Fruit fly (Drosophila melanogaster) whole organism, embryonic: ENCODE data around the gene DZIP1.

Experiments
- Bgb ChIP-seq: fragments of 200-800 bp; sonication (Bioruptor generic); IDR thresholded peaks from 2 replicates; pipeline ENCODE4 v1.3.6; 2022; ENCODE audit warnings: missing biosample characterization, missing genetic modification characterization; ENCODE audit not compliant: partially characterized antibody
- Bteb2 ChIP-seq: fragments of 200-800 bp; sonication (Bioruptor generic); optimal IDR thresholded peaks from 2 replicates; lab custom pipeline; 2016; ENCODE audit warnings: missing biosample characterization, missing genetic modification characterization
- CG10209 ChIP-seq: fragments of 200-800 bp; sonication (Bioruptor generic); optimal IDR thresholded peaks from 3 replicates; lab custom pipeline; 2017; ENCODE audit warnings: missing biosample characterization, mild to moderate bottlenecking, missing genetic modification characterization, missing genetic modification reagents
- CG11247 ChIP-seq: fragments of 200-800 bp; sonication (Bioruptor generic); IDR thresholded peaks from 2 replicates; pipeline ENCODE4 v1.3.6; 2022; ENCODE audit warnings: missing biosample characterization, missing genetic modification characterization
- CG12104 ChIP-seq: fragments of 200-800 bp; sonication (Bioruptor generic); optimal IDR thresholded peaks from 3 replicates; lab custom pipeline; 2016; ENCODE audit warnings: missing biosample characterization, missing genetic modification characterization
- CG12299 ChIP-seq: fragments of 200-800 bp; sonication (Bioruptor generic); optimal IDR thresholded peaks from 2 replicates; lab custom pipeline; 2018; ENCODE audit warnings: missing biosample characterization, mild to moderate bottlenecking, missing genetic modification characterization
- CG15269 ChIP-seq: fragments of 200-800 bp; sonication (Bioruptor generic); optimal IDR thresholded peaks from 2 replicates; lab custom pipeline; 2018; ENCODE audit warnings: missing biosample characterization, mild to moderate bottlenecking, missing genetic modification characterization, moderate library complexity
- CG1529 ChIP-seq: fragments of 200-800 bp; sonication (Bioruptor generic); optimal IDR thresholded peaks from 3 replicates; lab custom pipeline; 2018; ENCODE audit warnings: missing biosample characterization, missing genetic modification characterization
- CG15479 ChIP-seq: fragments of 200-800 bp; sonication (Bioruptor generic); optimal IDR thresholded peaks from 3 replicates; lab custom pipeline; 2019; ENCODE audit warnings: missing biosample characterization, mild to moderate bottlenecking, missing genetic modification characterization, moderate library complexity
- CG16863 ChIP-seq: fragments of 200-800 bp; sonication (Bioruptor generic); optimal IDR thresholded peaks from 3 replicates; lab custom pipeline; 2016; ENCODE audit warnings: missing biosample characterization, missing genetic modification characterization
- CG18599 ChIP-seq: fragments of 200-800 bp; sonication (Bioruptor generic); optimal IDR thresholded peaks from 3 replicates; lab custom pipeline; 2017; ENCODE audit warnings: missing biosample characterization, missing genetic modification characterization, mild to moderate bottlenecking, moderate library complexity, missing genetic modification reagents
- CG3065 ChIP-seq: fragments of 200-800 bp; sonication (Bioruptor generic); optimal IDR thresholded peaks from 2 replicates; lab custom pipeline; 2016; ENCODE audit warnings: missing biosample characterization, missing genetic modification characterization
- CG32532 ChIP-seq: fragments of 200-800 bp; sonication (Bioruptor generic); IDR thresholded peaks from 2 replicates; pipeline ENCODE4 v1.3.6; 2022; ENCODE audit warnings: missing biosample characterization, missing genetic modification characterization
- CG34224 ChIP-seq: fragments of 200-800 bp; sonication (Bioruptor generic); IDR thresholded peaks from 3 replicates; pipeline ENCODE4 v1.3.6; 2022; ENCODE audit warnings: missing biosample characterization, missing genetic modification characterization; ENCODE audit not compliant: partially characterized antibody
- CG43689 ChIP-seq: fragments of 200-800 bp; sonication (Bioruptor generic); IDR thresholded peaks from 2 replicates; pipeline ENCODE4 v1.3.6; 2022; ENCODE audit warnings: missing biosample characterization, missing genetic modification characterization
- CG6175 ChIP-seq: fragments of 200-800 bp; sonication (Bioruptor generic); IDR thresholded peaks from 3 replicates; pipeline ENCODE4 v1.3.6; 2022; ENCODE audit warnings: missing biosample characterization, missing genetic modification characterization
- CG7745 ChIP-seq: fragments of 200-800 bp; sonication (Bioruptor generic); optimal IDR thresholded peaks from 2 replicates; lab custom pipeline; 2018; ENCODE audit warnings: missing biosample characterization, mild to moderate bottlenecking, missing genetic modification characterization, moderate library complexity
- CG8281 ChIP-seq: fragments of 200-800 bp; sonication (Bioruptor generic); optimal IDR thresholded peaks from 2 replicates; lab custom pipeline; 2018; ENCODE audit warnings: missing biosample characterization, mild to moderate bottlenecking, missing genetic modification characterization, moderate library complexity
- CG8924 ChIP-seq: fragments of 200-800 bp; optimal IDR thresholded peaks from 3 replicates; lab custom pipeline; 2019; ENCODE audit warnings: missing biosample characterization, mild to moderate bottlenecking, missing genetic modification characterization, moderate library complexity
- Camta ChIP-seq: fragments of 200-800 bp; sonication (Bioruptor generic); optimal IDR thresholded peaks from 2 replicates; lab custom pipeline; 2016; ENCODE audit warnings: missing biosample characterization, missing genetic modification characterization
- Chrac-16 ChIP-seq: fragments of 200-800 bp; sonication (Bioruptor generic); optimal IDR thresholded peaks from 3 replicates; lab custom pipeline; 2016; ENCODE audit warnings: missing biosample characterization, missing genetic modification characterization
- Dek ChIP-seq: fragments of 200-800 bp; sonication (Bioruptor generic); optimal IDR thresholded peaks from 3 replicates; lab custom pipeline; 2019; ENCODE audit warnings: missing biosample characterization, mild to moderate bottlenecking, missing genetic modification characterization, moderate library complexity
- E2f1 ChIP-seq: fragments of 200-800 bp; sonication (Bioruptor generic); IDR thresholded peaks from 2 replicates; pipeline ENCODE4 v1.3.6; 2022; ENCODE audit warnings: missing biosample characterization, missing genetic modification characterization
- E2f2 ChIP-seq: fragments of 200-800 bp; sonication (Bioruptor generic); IDR thresholded peaks from 2 replicates; pipeline ENCODE4 v1.3.6; 2022; ENCODE audit warnings: missing biosample characterization, missing genetic modification characterization
- HLHmδ ChIP-seq: fragments of 200-800 bp; sonication (Bioruptor generic); optimal IDR thresholded peaks from 2 replicates; lab custom pipeline; 2018; ENCODE audit warnings: missing biosample characterization, mild to moderate bottlenecking, missing genetic modification characterization, moderate library complexity
- Hr39 ChIP-seq: fragments of >200 bp; optimal IDR thresholded peaks from 2 replicates; lab custom pipeline; 2017
- Neu2 ChIP-seq: fragments of 200-800 bp; sonication (Bioruptor generic); optimal IDR thresholded peaks from 3 replicates; lab custom pipeline; 2016; ENCODE audit warnings: missing biosample characterization, missing genetic modification characterization, borderline replicate concordance
- Nf-YB ChIP-seq: fragments of 200-800 bp; sonication (Bioruptor generic); optimal IDR thresholded peaks from 3 replicates; lab custom pipeline; 2019; ENCODE audit warnings: missing biosample characterization, mild to moderate bottlenecking, missing genetic modification characterization, moderate library complexity
- Side ChIP-seq: fragments of 200-800 bp; sonication (Bioruptor generic); optimal IDR thresholded peaks from 2 replicates; lab custom pipeline; 2016; ENCODE audit warnings: missing biosample characterization, missing genetic modification characterization
- Sox102F ChIP-seq: fragments of 200-800 bp; sonication (Bioruptor generic); optimal IDR thresholded peaks from 2 replicates; lab custom pipeline; 2018; ENCODE audit warnings: missing biosample characterization, mild to moderate bottlenecking, missing genetic modification characterization, moderate library complexity
- Sry-β ChIP-seq: fragments of 200-800 bp; sonication (Bioruptor generic); optimal IDR thresholded peaks from 2 replicates; lab custom pipeline; 2018; ENCODE audit warnings: missing biosample characterization, mild to moderate bottlenecking, missing genetic modification characterization, moderate library complexity
- ase ChIP-seq: fragments of 200-800 bp; sonication (Bioruptor generic); IDR thresholded peaks from 3 replicates; pipeline ENCODE4 v1.3.6; 2022; ENCODE audit warnings: missing biosample characterization, missing genetic modification characterization
- bcd ChIP-seq: fragments of 200-800 bp; sonication (Bioruptor generic); optimal IDR thresholded peaks from 2 replicates; lab custom pipeline; 2017; ENCODE audit warnings: missing biosample characterization, mild to moderate bottlenecking, missing genetic modification characterization
- crc ChIP-seq: fragments of 200-800 bp; sonication (Bioruptor generic); optimal IDR thresholded peaks from 2 replicates; lab custom pipeline; 2016; ENCODE audit warnings: missing biosample characterization, missing genetic modification characterization
- da ChIP-seq: fragments of 200-800 bp; sonication (Bioruptor generic); optimal IDR thresholded peaks from 2 replicates; lab custom pipeline; 2016; ENCODE audit warnings: missing biosample characterization, missing genetic modification characterization
- danr ChIP-seq: fragments of 200-800 bp; sonication (Bioruptor generic); IDR thresholded peaks from 2 replicates; pipeline ENCODE4 v1.3.6; 2022; ENCODE audit warnings: missing biosample characterization, missing genetic modification characterization
- dm ChIP-seq: fragments of 200-800 bp; sonication (Bioruptor generic); optimal IDR thresholded peaks from 3 replicates; lab custom pipeline; 2016; ENCODE audit warnings: missing biosample characterization, missing genetic modification characterization
- dysf ChIP-seq: fragments of 200-800 bp; sonication (Bioruptor generic); IDR thresholded peaks from 3 replicates; pipeline ENCODE4 v1.3.6; 2022; ENCODE audit warnings: missing biosample characterization, missing genetic modification characterization
- ewg ChIP-seq: fragments of 200-800 bp; sonication (Bioruptor generic); optimal IDR thresholded peaks from 3 replicates; lab custom pipeline; 2017; ENCODE audit warnings: mild to moderate bottlenecking, missing biosample characterization, missing genetic modification reagents, missing genetic modification characterization
- fd96Cb ChIP-seq: fragments of 200-800 bp; sonication (Bioruptor generic); optimal IDR thresholded peaks from 2 replicates; lab custom pipeline; 2018; ENCODE audit warnings: missing biosample characterization, mild to moderate bottlenecking, missing genetic modification characterization, moderate library complexity
- gfzf ChIP-seq: fragments of 200-800 bp; sonication (Bioruptor generic); optimal IDR thresholded peaks from 2 replicates; lab custom pipeline; 2016; ENCODE audit warnings: missing biosample characterization, mild to moderate bottlenecking, missing genetic modification characterization, moderate library complexity
- inv ChIP-seq: fragments of 200-800 bp; sonication (Bioruptor generic); IDR thresholded peaks from 2 replicates; pipeline ENCODE4 v1.3.6; 2022; ENCODE audit warnings: missing biosample characterization, missing genetic modification characterization; ENCODE audit not compliant: partially characterized antibody
- kah ChIP-seq: fragments of 200-800 bp; sonication (Bioruptor generic); optimal IDR thresholded peaks from 2 replicates; lab custom pipeline; 2018; ENCODE audit warnings: missing biosample characterization, mild to moderate bottlenecking, missing genetic modification characterization
- lov ChIP-seq, 2 experiments: fragments of 200-800 bp in 1 of 2; fragments of >200 bp in 1 of 2; sonication (Bioruptor generic) in 1 of 2; IDR thresholded peaks in 1 of 2; optimal IDR thresholded peaks in 1 of 2; 2 replicates in 1 of 2; 3 replicates in 1 of 2; pipeline versions ENCODE4 v1.3.6 to Lab custom; 2017 to 2022; ENCODE audit warnings: missing biosample characterization in 1 of 2, missing genetic modification characterization in 1 of 2
- pros ChIP-seq: fragments of 200-800 bp; sonication (Bioruptor generic); optimal IDR thresholded peaks from 3 replicates; lab custom pipeline; 2019; ENCODE audit warnings: missing biosample characterization, mild to moderate bottlenecking, missing genetic modification characterization, moderate library complexity
- scrt ChIP-seq: fragments of 200-800 bp; sonication (Bioruptor generic); optimal IDR thresholded peaks from 2 replicates; lab custom pipeline; 2018; ENCODE audit warnings: missing biosample characterization, mild to moderate bottlenecking, missing genetic modification characterization, moderate library complexity
- sisA ChIP-seq: fragments of 200-800 bp; sonication (Bioruptor generic); IDR thresholded peaks from 2 replicates; pipeline ENCODE4 v1.3.6; 2022; ENCODE audit warnings: missing biosample characterization, missing genetic modification characterization
- slp2 ChIP-seq: fragments of 200-800 bp; sonication (Bioruptor generic); optimal IDR thresholded peaks from 2 replicates; lab custom pipeline; 2016; ENCODE audit warnings: missing biosample characterization, missing genetic modification characterization
- so ChIP-seq: fragments of 200-800 bp; sonication (Bioruptor generic); IDR thresholded peaks from 3 replicates; pipeline ENCODE4 v1.3.6; 2022; ENCODE audit warnings: missing biosample characterization, missing genetic modification characterization
- tx ChIP-seq: fragments of 200-800 bp; sonication (Bioruptor generic); optimal IDR thresholded peaks from 2 replicates; lab custom pipeline; 2016; ENCODE audit warnings: missing biosample characterization, missing genetic modification characterization
- usp ChIP-seq: fragments of >200 bp; optimal IDR thresholded peaks from 2 replicates; lab custom pipeline; 2017; ENCODE audit warnings: missing biosample characterization, missing genetic modification characterization

DZIP1 gene

DNA sequence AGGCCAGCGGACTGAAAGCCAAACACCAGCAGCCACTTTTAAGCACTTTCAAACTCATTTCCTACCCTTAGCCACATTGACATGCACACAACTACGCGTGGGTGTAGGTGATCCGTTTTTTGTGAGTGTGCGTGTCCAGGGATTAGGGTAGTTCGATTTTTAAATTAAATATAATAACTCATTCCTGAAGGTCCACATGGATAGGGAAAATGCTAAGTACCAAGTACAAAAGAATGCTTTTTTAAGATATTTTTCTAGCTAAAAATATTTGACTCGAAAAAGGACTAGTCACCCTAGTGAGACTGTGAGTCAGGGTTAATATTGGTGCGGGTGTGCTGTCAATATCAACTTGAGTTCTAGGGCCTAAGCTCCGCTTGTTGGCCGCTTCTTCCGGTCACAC is 40.3 kb upstream of the DZIP1 start (continued):
- no peak for TF ChIP-seq slp2 (GFP tag; lab: Kevin White, UChicago)
- peak; percentile 13 for TF ChIP-seq CG8924
- no peak for TF ChIP-seq bcd (GFP tag; lab: Kevin White, UChicago)
- no peak for TF ChIP-seq fd96Cb
- 0 out of 3 replicates have a peak, but pooled peaks have one; percentile 51 for TF ChIP-seq dysf (GFP tag; lab: Robert Waterston, UW)
- TF ChIP-seq Sox102F (GFP tag; lab: Kevin White, UChicago), result no peak
- TF ChIP-seq CG12104 (GFP tag; lab: Kevin White, UChicago), result no peak
- no peak for TF ChIP-seq CG12299
- no peak for TF ChIP-seq CG8281 (tag; lab: Kevin White, UChicago)
- TF ChIP-seq ewg (GFP tag; lab: Kevin White, UChicago), result no peak
- TF ChIP-seq Chrac-16, result no peak
- no peak for TF ChIP-seq dm (GFP tag; lab: Kevin White, UChicago)
- TF ChIP-seq CG1529 (GFP tag; lab: Kevin White, UChicago), result no peak
- no peak for TF ChIP-seq Neu2
- no peak for TF ChIP-seq CG34224 (GFP tag; lab: Robert Waterston, UW)
- TF ChIP-seq CG15479 (GFP tag; lab: Kevin White, UChicago), result no peak
- no peak for TF ChIP-seq CG16863 (GFP tag; lab: Kevin White, UChicago)
- no peak for TF ChIP-seq pros
- TF ChIP-seq CG7745 (tag; lab: Kevin White, UChicago), result no peak
- TF ChIP-seq Sry-β (GFP tag; lab: Kevin White, UChicago), result no peak
- TF ChIP-seq CG3065 (GFP tag; lab: Kevin White, UChicago), result no peak
- TF ChIP-seq scrt (GFP tag; lab: Kevin White, UChicago), result peak; percentile 36
- TF ChIP-seq crc (GFP tag; lab: Kevin White, UChicago), result no peak
- no peak for TF ChIP-seq Camta (GFP tag; lab: Kevin White, UChicago)
- TF ChIP-seq lov (optimal IDR thresholded peaks at IDR 0.05; lab: Kevin White, UChicago), result no peak
- no peak for TF ChIP-seq lov (GFP tag; IDR thresholded peaks at IDR 0.05; lab: Robert Waterston, UW)
- no peak for TF ChIP-seq Bteb2 (GFP tag; lab: Kevin White, UChicago)
- TF ChIP-seq inv (GFP tag; lab: Robert Waterston, UW), result no peak
- no peak for TF ChIP-seq Bgb (GFP tag; lab: Robert Waterston, UW)
- no peak for TF ChIP-seq Hr39
- TF ChIP-seq sisA (GFP tag; lab: Robert Waterston, UW), result no peak
- no peak for TF ChIP-seq ase (GFP tag; lab: Robert Waterston, UW)
- 0 out of 2 replicates have a peak, but pooled peaks have one; percentile 13 for TF ChIP-seq E2f2 (GFP tag; lab: Robert Waterston, UW)
- no peak for TF ChIP-seq Nf-YB (GFP tag; lab: Kevin White, UChicago)
- TF ChIP-seq HLHmδ (GFP tag; lab: Kevin White, UChicago), result no peak
- no peak for TF ChIP-seq E2f1 (GFP tag; lab: Robert Waterston, UW)
- no peak for TF ChIP-seq CG6175
- no peak for TF ChIP-seq kah
- peak; percentile 39 for TF ChIP-seq CG15269 (tag; lab: Kevin White, UChicago)
- no peak for TF ChIP-seq Dek (tag; lab: Kevin White, UChicago)
- TF ChIP-seq CG11247 (GFP tag; lab: Robert Waterston, UW), result no peak
- no peak for TF ChIP-seq Side (GFP tag; lab: Kevin White, UChicago)
- TF ChIP-seq usp, result no peak
- peak; percentile 58; the same call in 1 of the 2 replicates for TF ChIP-seq CG32532 (GFP tag; lab: Robert Waterston, UW)
- no peak for TF ChIP-seq so (GFP tag; lab: Robert Waterston, UW)
- TF ChIP-seq tx (GFP tag; lab: Kevin White, UChicago), result no peak
- no peak for TF ChIP-seq gfzf (GFP tag; lab: Kevin White, UChicago)
- TF ChIP-seq CG43689, result no peak
- TF ChIP-seq danr (GFP tag; lab: Robert Waterston, UW), result no peak
- TF ChIP-seq da, result no peak
- TF ChIP-seq CG10209 (GFP tag; lab: Kevin White, UChicago), result no peak
- peak; percentile 83 for TF ChIP-seq CG18599
